Worm (Caenorhabditis elegans) whole organism, L3 larva: ENCODE results near the gene ZK856.14.

ENCODE experiments used
- R02D3.7 ChIP-seq: fragments of 150-350 bp; optimal IDR thresholded peaks from 2 replicates; lab custom pipeline; 2014; ENCODE audit warnings: missing biosample characterization, missing genetic modification characterization
- ZK546.5 ChIP-seq: sonication (generic microtip); optimal IDR thresholded peaks from 2 replicates; lab custom pipeline; 2017; ENCODE audit warnings: missing biosample characterization, missing genetic modification characterization
- aly-2 ChIP-seq: fragments of 150-350 bp; optimal IDR thresholded peaks from 2 replicates; lab custom pipeline; 2014; ENCODE audit warnings: missing biosample characterization, missing genetic modification characterization
- ama-1 ChIP-seq: fragments of 150-350 bp; optimal IDR thresholded peaks from 2 replicates; lab custom pipeline; 2018
- ceh-28 ChIP-seq: fragments of 150-350 bp; optimal IDR thresholded peaks from 2 replicates; lab custom pipeline; 2014; ENCODE audit warnings: missing biosample characterization, missing genetic modification reagents, missing genetic modification characterization
- egl-27 ChIP-seq: sonication (generic microtip); optimal IDR thresholded peaks from 4 replicates; lab custom pipeline; 2017; ENCODE audit warnings: missing biosample characterization, missing genetic modification reagents, missing genetic modification characterization
- egl-5 ChIP-seq: fragments of 150-350 bp; optimal IDR thresholded peaks from 2 replicates; lab custom pipeline; 2017; ENCODE audit warnings: missing biosample characterization, missing genetic modification reagents, missing genetic modification characterization, inconsistent platforms
- elt-1 ChIP-seq: fragments of 150-350 bp; optimal IDR thresholded peaks from 2 replicates; lab custom pipeline; 2014; ENCODE audit warnings: missing biosample characterization, missing genetic modification characterization
- elt-2 ChIP-seq: sonication (generic microtip); optimal IDR thresholded peaks from 2 replicates; lab custom pipeline; 2016; ENCODE audit warnings: missing genetic modification reagents, mild to moderate bottlenecking, missing genetic modification characterization, missing compliant biosample characterization
- elt-3 ChIP-seq, 3 experiments: fragments of 150-350 bp in 1 of 3; sonication (generic microtip) in 2 of 3; optimal IDR thresholded peaks; 2 replicates in 2 of 3; 4 replicates in 1 of 3; lab custom pipeline; 2014 to 2017; ENCODE audit warnings: missing biosample characterization in 3 of 3, missing genetic modification characterization in 3 of 3
- eor-1 ChIP-seq, 2 experiments: fragments of 150-350 bp; optimal IDR thresholded peaks; 2 replicates each; lab custom pipeline; 2014 to 2018; ENCODE audit warnings: missing biosample characterization in 2 of 2, missing genetic modification characterization in 2 of 2
- fkh-2 ChIP-seq: fragments of 150-350 bp; optimal IDR thresholded peaks from 2 replicates; lab custom pipeline; 2014; ENCODE audit warnings: missing biosample characterization, missing genetic modification reagents, missing genetic modification characterization
- fos-1 ChIP-seq: fragments of 150-350 bp; optimal IDR thresholded peaks from 2 replicates; lab custom pipeline; 2014; ENCODE audit warnings: missing biosample characterization, missing genetic modification characterization
- hmg-11 ChIP-seq: sonication (generic microtip); optimal IDR thresholded peaks from 2 replicates; lab custom pipeline; 2016; ENCODE audit warnings: missing genetic modification characterization, missing compliant biosample characterization
- jun-1 ChIP-seq: fragments of 150-350 bp; optimal IDR thresholded peaks from 2 replicates; lab custom pipeline; 2014; ENCODE audit warnings: missing biosample characterization, missing genetic modification reagents, missing genetic modification characterization
- lin-15B ChIP-seq: fragments of 150-350 bp; optimal IDR thresholded peaks from 2 replicates; lab custom pipeline; 2014; ENCODE audit warnings: missing biosample characterization, missing genetic modification characterization
- lin-39 ChIP-seq: fragments of 150-350 bp; optimal IDR thresholded peaks from 2 replicates; lab custom pipeline; 2018; ENCODE audit warnings: missing biosample characterization, missing genetic modification reagents, missing genetic modification characterization
- lsy-12 ChIP-seq: sonication (generic microtip); optimal IDR thresholded peaks from 2 replicates; lab custom pipeline; 2016; ENCODE audit warnings: mild to moderate bottlenecking, missing genetic modification characterization, missing compliant biosample characterization
- mml-1 ChIP-seq: fragments of 150-350 bp; sonication (generic microtip); optimal IDR thresholded peaks from 3 replicates; lab custom pipeline; 2014; ENCODE audit warnings: missing biosample characterization, missing genetic modification characterization
- nfya-1 ChIP-seq: sonication (generic microtip); optimal IDR thresholded peaks from 2 replicates; lab custom pipeline; 2017; ENCODE audit warnings: missing genetic modification characterization, mild to moderate bottlenecking, missing compliant biosample characterization, antibody characterized with exemption, moderate library complexity; ENCODE audit not compliant: insufficient read depth
- nhr-12 ChIP-seq: fragments of 150-350 bp; optimal IDR thresholded peaks from 2 replicates; lab custom pipeline; 2014; ENCODE audit warnings: missing biosample characterization, missing genetic modification characterization
- nhr-23 ChIP-seq: fragments of 150-350 bp; optimal IDR thresholded peaks from 2 replicates; lab custom pipeline; 2014; ENCODE audit warnings: missing biosample characterization, missing genetic modification reagents, missing genetic modification characterization
- nhr-43 ChIP-seq: sonication (generic microtip); optimal IDR thresholded peaks from 2 replicates; lab custom pipeline; 2016; ENCODE audit warnings: mild to moderate bottlenecking, missing genetic modification characterization, missing compliant biosample characterization; ENCODE audit not compliant: poor library complexity, severe bottlenecking
- nhr-77 ChIP-seq: fragments of 150-350 bp; optimal IDR thresholded peaks from 2 replicates; lab custom pipeline; 2014; ENCODE audit warnings: missing biosample characterization, missing genetic modification characterization
- pha-4 ChIP-seq: fragments of 150-350 bp; optimal IDR thresholded peaks from 2 replicates; lab custom pipeline; 2014; ENCODE audit warnings: missing biosample characterization, missing genetic modification reagents, missing genetic modification characterization
- pqm-1 ChIP-seq: fragments of 150-350 bp; optimal IDR thresholded peaks from 2 replicates; lab custom pipeline; 2017; ENCODE audit warnings: missing biosample characterization, missing genetic modification characterization, inconsistent platforms
- tbx-2 ChIP-seq: sonication (generic microtip); optimal IDR thresholded peaks from 2 replicates; lab custom pipeline; 2016; ENCODE audit warnings: mild to moderate bottlenecking, missing genetic modification characterization, missing compliant biosample characterization
- ztf-4 ChIP-seq: fragments of 150-350 bp; optimal IDR thresholded peaks from 2 replicates; lab custom pipeline; 2014; ENCODE audit warnings: missing biosample characterization, missing genetic modification characterization

Gene ZK856.14

DNA sequence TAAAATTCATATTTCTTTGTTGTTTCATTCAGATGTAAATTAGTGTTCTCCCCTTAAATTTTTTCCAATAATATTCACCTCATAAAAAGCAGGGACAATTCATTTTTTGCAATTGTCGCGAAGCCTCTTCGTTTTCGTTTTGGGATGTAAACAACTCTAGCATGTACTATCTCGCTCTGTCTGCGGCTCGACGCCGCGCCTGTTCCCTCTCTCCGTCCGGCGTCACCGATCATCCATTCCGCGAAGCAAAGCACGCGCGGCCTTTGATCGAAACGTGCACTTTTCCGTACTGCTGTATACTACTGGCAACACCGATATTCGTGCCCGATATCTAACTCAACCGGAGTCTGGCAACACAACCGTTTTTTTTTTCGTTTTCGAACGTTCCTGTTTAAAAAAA, 30.1 kb downstream of the ZK856.14 start (continued):
- TF ChIP-seq nhr-23 (tag; lab: Kevin White, UChicago): no peak
- TF ChIP-seq egl-27 (tag; lab: Kevin White, UChicago): no peak
- no peak for TF ChIP-seq jun-1 (tag; lab: Kevin White, UChicago)
- TF ChIP-seq ama-1 (lab: Kevin White, UChicago): no peak
- peak; percentile 41 for TF ChIP-seq nfya-1 (tag; lab: Kevin White, UChicago)
- TF ChIP-seq ZK546.5 (tag; lab: Kevin White, UChicago): no peak

ce11 chrV:10247673-10248239, 30.9 kb downstream of the ZK856.14 start:
- TF ChIP-seq lin-39 (no peak), ama-1 (lab: Kevin White, UChicago) (peak; percentile 75), lin-15B (tag; lab: Kevin White, UChicago) (no peak)

DNA sequence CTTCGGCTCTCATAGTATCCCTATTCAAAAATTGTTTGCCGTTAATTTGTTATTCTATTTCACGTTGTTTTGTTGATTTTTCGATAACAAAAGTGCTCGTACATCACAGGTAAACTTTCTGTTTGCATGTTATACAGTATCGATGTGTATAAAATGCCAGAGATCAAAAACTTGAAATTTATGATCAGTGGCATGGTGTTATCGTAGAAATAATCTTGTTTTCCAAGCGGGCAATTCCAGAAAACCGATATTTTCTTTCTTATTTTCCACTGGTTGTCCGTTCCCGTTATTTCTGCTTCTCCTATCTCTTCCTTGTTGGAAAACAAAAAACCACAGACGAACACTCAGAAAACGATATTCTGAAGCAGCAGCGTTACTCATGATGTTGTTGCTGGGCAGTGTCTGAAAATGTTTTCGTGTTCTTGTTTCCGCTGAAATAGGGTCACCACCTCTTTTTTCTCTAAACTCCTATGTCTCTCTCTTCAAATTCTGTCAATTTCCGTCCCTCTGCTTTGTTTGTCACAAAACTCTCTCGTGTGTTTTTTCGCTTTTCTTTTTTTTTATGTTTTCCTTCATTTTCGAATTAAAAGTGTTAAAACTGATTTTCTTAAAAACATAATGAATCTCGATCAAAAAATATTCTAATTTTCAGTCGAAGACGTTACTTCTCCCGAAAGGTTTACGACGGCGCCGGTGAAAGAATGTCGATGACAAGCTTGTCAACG, 31.6 kb downstream of the ZK856.14 start, which contains the start of gene akt-1:
Gene akt-1, plus strand, starts transcription at position 651 of the 725 bp plus-strand sequence.
- TF ChIP-seq hmg-11 (tag; lab: Kevin White, UChicago) (peak; percentile 4), fos-1 (tag; lab: Kevin White, UChicago) (no peak), elt-2 (tag; lab: Kevin White, UChicago) (peak; percentile 17), pha-4 (tag; lab: Kevin White, UChicago) (peak; percentile 1), nhr-12 (tag; lab: Kevin White, UChicago) (no peak), elt-3 (tag; optimal IDR thresholded peaks at IDR 0.05; lab: Kevin White, UChicago) (no peak), pqm-1 (tag; lab: Kevin White, UChicago) (peak; percentile 77), eor-1 (tag; optimal IDR thresholded peaks at IDR 0.05; lab: Kevin White, UChicago) (no peak), R02D3.7 (tag; lab: Kevin White, UChicago) (no peak), nhr-23 (tag; lab: Kevin White, UChicago) (no peak), elt-1 (tag; lab: Kevin White, UChicago) (no peak), tbx-2 (tag; lab: Kevin White, UChicago) (no peak)
- TF ChIP-seq, all 47 proteins: peak for 4

DNA sequence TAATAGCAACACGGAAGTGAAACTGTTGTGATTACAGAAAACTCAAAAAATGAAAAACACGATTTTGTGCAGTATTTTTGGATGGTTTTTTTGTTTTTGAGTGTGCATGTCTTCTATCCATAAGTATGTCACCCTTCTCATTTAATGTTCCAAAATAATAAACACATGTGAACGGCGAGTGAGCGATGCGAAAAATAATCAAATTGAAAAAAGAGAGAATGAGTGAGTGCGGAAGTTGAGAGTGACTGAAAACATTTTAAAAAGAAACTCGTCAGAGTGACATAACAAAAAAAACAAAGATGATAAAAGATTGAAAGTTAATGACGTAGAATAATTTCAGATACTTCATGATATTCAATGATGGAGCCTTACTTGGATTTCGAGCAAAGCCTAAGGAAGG, 32.7 kb downstream of the ZK856.14 start:
- TF ChIP-seq lin-15B (tag; lab: Kevin White, UChicago): no peak
- TF ChIP-seq fkh-2 (tag; lab: Kevin White, UChicago): no peak
- no peak for TF ChIP-seq ceh-28 (tag; lab: Kevin White, UChicago)
- no peak for TF ChIP-seq ZK546.5 (tag; lab: Kevin White, UChicago)
- no peak for TF ChIP-seq egl-5
- no peak for TF ChIP-seq nhr-43 (tag; lab: Kevin White, UChicago)
- no peak for TF ChIP-seq nhr-77 (tag; lab: Kevin White, UChicago)
- TF ChIP-seq nhr-23 (tag; lab: Kevin White, UChicago): no peak
- no peak for TF ChIP-seq elt-1 (tag; lab: Kevin White, UChicago)
- TF ChIP-seq mml-1 (tag; lab: Kevin White, UChicago): no peak
- TF ChIP-seq fos-1 (tag; lab: Kevin White, UChicago): no peak
- no peak for TF ChIP-seq elt-2 (tag; lab: Kevin White, UChicago)
- TF ChIP-seq ztf-4: no peak
- TF ChIP-seq nfya-1 (tag; lab: Kevin White, UChicago): no peak

ce11 chrV:10252682-10253081, 35.9 kb downstream of the ZK856.14 start:
- no peak for TF ChIP-seq nfya-1 (tag; lab: Kevin White, UChicago)
- no peak for TF ChIP-seq ZK546.5 (tag; lab: Kevin White, UChicago)
- TF ChIP-seq R02D3.7 (tag; lab: Kevin White, UChicago): no peak
- peak; percentile 53 for TF ChIP-seq ama-1 (lab: Kevin White, UChicago)
- no peak for TF ChIP-seq lsy-12 (tag; lab: Kevin White, UChicago)
- TF ChIP-seq aly-2 (tag; lab: Kevin White, UChicago): no peak
